Worm (Caenorhabditis elegans) whole organism, L3 larva: ENCODE measurements around the gene dph-2.

Source experiments
- ZK546.5 ChIP-seq: sonication (generic microtip); optimal IDR thresholded peaks from 2 replicates; lab custom pipeline; 2017; ENCODE audit warnings: missing biosample characterization, missing genetic modification characterization
- aly-2 ChIP-seq: fragments of 150-350 bp; optimal IDR thresholded peaks from 2 replicates; lab custom pipeline; 2014; ENCODE audit warnings: missing biosample characterization, missing genetic modification characterization
- ama-1 ChIP-seq: fragments of 150-350 bp; optimal IDR thresholded peaks from 2 replicates; lab custom pipeline; 2018
- ceh-16 ChIP-seq: sonication (generic microtip); optimal IDR thresholded peaks from 2 replicates; lab custom pipeline; 2017; ENCODE audit warnings: missing biosample characterization, missing genetic modification characterization
- ceh-28 ChIP-seq: fragments of 150-350 bp; optimal IDR thresholded peaks from 2 replicates; lab custom pipeline; 2014; ENCODE audit warnings: missing biosample characterization, missing genetic modification reagents, missing genetic modification characterization
- daf-12 ChIP-seq: fragments of 150-350 bp; optimal IDR thresholded peaks from 2 replicates; lab custom pipeline; 2014; ENCODE audit warnings: missing biosample characterization, missing genetic modification reagents, missing genetic modification characterization
- egl-27 ChIP-seq: sonication (generic microtip); optimal IDR thresholded peaks from 4 replicates; lab custom pipeline; 2017; ENCODE audit warnings: missing biosample characterization, missing genetic modification reagents, missing genetic modification characterization
- egl-5 ChIP-seq: fragments of 150-350 bp; optimal IDR thresholded peaks from 2 replicates; lab custom pipeline; 2017; ENCODE audit warnings: missing biosample characterization, missing genetic modification reagents, missing genetic modification characterization, inconsistent platforms
- elt-1 ChIP-seq: fragments of 150-350 bp; optimal IDR thresholded peaks from 2 replicates; lab custom pipeline; 2014; ENCODE audit warnings: missing biosample characterization, missing genetic modification characterization
- elt-2 ChIP-seq: sonication (generic microtip); optimal IDR thresholded peaks from 2 replicates; lab custom pipeline; 2016; ENCODE audit warnings: missing genetic modification reagents, mild to moderate bottlenecking, missing genetic modification characterization, missing compliant biosample characterization
- elt-3 ChIP-seq, 3 experiments: fragments of 150-350 bp in 1 of 3; sonication (generic microtip) in 2 of 3; optimal IDR thresholded peaks; 2 replicates in 2 of 3; 4 replicates in 1 of 3; lab custom pipeline; 2014 to 2017; ENCODE audit warnings: missing biosample characterization in 3 of 3, missing genetic modification characterization in 3 of 3
- eor-1 ChIP-seq, 2 experiments: fragments of 150-350 bp; optimal IDR thresholded peaks; 2 replicates each; lab custom pipeline; 2014 to 2018; ENCODE audit warnings: missing biosample characterization in 2 of 2, missing genetic modification characterization in 2 of 2
- fkh-10 ChIP-seq: sonication (generic microtip); optimal IDR thresholded peaks from 2 replicates; lab custom pipeline; 2017; ENCODE audit warnings: missing biosample characterization, missing genetic modification reagents, missing genetic modification characterization
- fkh-2 ChIP-seq: fragments of 150-350 bp; optimal IDR thresholded peaks from 2 replicates; lab custom pipeline; 2014; ENCODE audit warnings: missing biosample characterization, missing genetic modification reagents, missing genetic modification characterization
- fos-1 ChIP-seq: fragments of 150-350 bp; optimal IDR thresholded peaks from 2 replicates; lab custom pipeline; 2014; ENCODE audit warnings: missing biosample characterization, missing genetic modification characterization
- hmg-11 ChIP-seq: sonication (generic microtip); optimal IDR thresholded peaks from 2 replicates; lab custom pipeline; 2016; ENCODE audit warnings: missing genetic modification characterization, missing compliant biosample characterization
- jun-1 ChIP-seq: fragments of 150-350 bp; optimal IDR thresholded peaks from 2 replicates; lab custom pipeline; 2014; ENCODE audit warnings: missing biosample characterization, missing genetic modification reagents, missing genetic modification characterization
- lin-15B ChIP-seq: fragments of 150-350 bp; optimal IDR thresholded peaks from 2 replicates; lab custom pipeline; 2014; ENCODE audit warnings: missing biosample characterization, missing genetic modification characterization
- lin-39 ChIP-seq: fragments of 150-350 bp; optimal IDR thresholded peaks from 2 replicates; lab custom pipeline; 2018; ENCODE audit warnings: missing biosample characterization, missing genetic modification reagents, missing genetic modification characterization
- mdl-1 ChIP-seq: fragments of 150-350 bp; optimal IDR thresholded peaks from 2 replicates; lab custom pipeline; 2014; ENCODE audit warnings: missing biosample characterization, missing genetic modification characterization
- mml-1 ChIP-seq: fragments of 150-350 bp; sonication (generic microtip); optimal IDR thresholded peaks from 3 replicates; lab custom pipeline; 2014; ENCODE audit warnings: missing biosample characterization, missing genetic modification characterization
- nfya-1 ChIP-seq: sonication (generic microtip); optimal IDR thresholded peaks from 2 replicates; lab custom pipeline; 2017; ENCODE audit warnings: missing genetic modification characterization, mild to moderate bottlenecking, missing compliant biosample characterization, antibody characterized with exemption, moderate library complexity; ENCODE audit not compliant: insufficient read depth
- nhr-11 ChIP-seq: fragments of 150-350 bp; optimal IDR thresholded peaks from 2 replicates; lab custom pipeline; 2014; ENCODE audit warnings: missing biosample characterization, missing genetic modification characterization
- nhr-12 ChIP-seq: fragments of 150-350 bp; optimal IDR thresholded peaks from 2 replicates; lab custom pipeline; 2014; ENCODE audit warnings: missing biosample characterization, missing genetic modification characterization
- nhr-23 ChIP-seq: fragments of 150-350 bp; optimal IDR thresholded peaks from 2 replicates; lab custom pipeline; 2014; ENCODE audit warnings: missing biosample characterization, missing genetic modification reagents, missing genetic modification characterization
- nhr-237 ChIP-seq: fragments of 150-350 bp; optimal IDR thresholded peaks from 2 replicates; lab custom pipeline; 2014; ENCODE audit warnings: missing biosample characterization, missing genetic modification characterization
- nhr-25 ChIP-seq: sonication (generic microtip); optimal IDR thresholded peaks from 2 replicates; lab custom pipeline; 2017; ENCODE audit warnings: missing biosample characterization, missing genetic modification characterization
- nhr-28 ChIP-seq: fragments of 150-350 bp; optimal IDR thresholded peaks from 2 replicates; lab custom pipeline; 2014; ENCODE audit warnings: missing biosample characterization, missing genetic modification characterization
- nhr-43 ChIP-seq: sonication (generic microtip); optimal IDR thresholded peaks from 2 replicates; lab custom pipeline; 2016; ENCODE audit warnings: mild to moderate bottlenecking, missing genetic modification characterization, missing compliant biosample characterization; ENCODE audit not compliant: poor library complexity, severe bottlenecking
- nhr-77 ChIP-seq: fragments of 150-350 bp; optimal IDR thresholded peaks from 2 replicates; lab custom pipeline; 2014; ENCODE audit warnings: missing biosample characterization, missing genetic modification characterization
- pqm-1 ChIP-seq: fragments of 150-350 bp; optimal IDR thresholded peaks from 2 replicates; lab custom pipeline; 2017; ENCODE audit warnings: missing biosample characterization, missing genetic modification characterization, inconsistent platforms
- sea-2 ChIP-seq: fragments of 150-350 bp; sonication (generic microtip); optimal IDR thresholded peaks from 4 replicates; lab custom pipeline; 2014; ENCODE audit warnings: missing biosample characterization, missing genetic modification reagents, missing genetic modification characterization
- skn-1 ChIP-seq: fragments of 150-350 bp; optimal IDR thresholded peaks from 2 replicates; lab custom pipeline; 2014; ENCODE audit warnings: missing biosample characterization, missing genetic modification characterization
- snpc-4 ChIP-seq: fragments of 150-350 bp; optimal IDR thresholded peaks from 2 replicates; lab custom pipeline; 2014; ENCODE audit warnings: missing biosample characterization, missing genetic modification characterization
- unc-39 ChIP-seq: sonication (generic microtip); optimal IDR thresholded peaks from 4 replicates; lab custom pipeline; 2017; ENCODE audit warnings: missing biosample characterization, missing genetic modification characterization
- ztf-11 ChIP-seq: fragments of 150-350 bp; optimal IDR thresholded peaks from 2 replicates; lab custom pipeline; 2014; ENCODE audit warnings: missing biosample characterization, missing genetic modification characterization
- ztf-4 ChIP-seq: fragments of 150-350 bp; optimal IDR thresholded peaks from 2 replicates; lab custom pipeline; 2014; ENCODE audit warnings: missing biosample characterization, missing genetic modification characterization

dph-2 gene

ce11 chrII:10657632-10658108 is 56.4 kb downstream of the dph-2 start, which contains the start of gene lact-3:
Gene lact-3 (minus strand): TSS chrII:10657682.
- TF ChIP-seq nhr-77 (tag; lab: Kevin White, UChicago) (no peak), lin-15B (tag; lab: Kevin White, UChicago) (no peak), ceh-16 (tag; lab: Kevin White, UChicago) (no peak), nhr-11 (tag; lab: Kevin White, UChicago) (no peak), unc-39 (tag; lab: Kevin White, UChicago) (no peak), ZK546.5 (no peak), ceh-28 (tag; lab: Kevin White, UChicago) (no peak), nhr-43 (tag; lab: Kevin White, UChicago) (no peak), ztf-4 (tag; lab: Kevin White, UChicago) (no peak), ztf-11 (tag; lab: Kevin White, UChicago) (no peak), nfya-1 (tag; lab: Kevin White, UChicago) (no peak), fkh-10 (GFP tag; lab: Kevin White, UChicago) (no peak), snpc-4 (tag; lab: Kevin White, UChicago) (no peak), egl-5 (tag; lab: Kevin White, UChicago) (no peak), fkh-2 (tag; lab: Kevin White, UChicago) (no peak), elt-2 (peak; percentile 70), ama-1 (lab: Kevin White, UChicago) (peak; percentile 48), nhr-28 (tag; lab: Kevin White, UChicago) (no peak), mml-1 (tag; lab: Kevin White, UChicago) (no peak), jun-1 (tag; lab: Kevin White, UChicago) (peak; percentile 25), egl-27 (tag; lab: Kevin White, UChicago) (no peak), pqm-1 (tag; lab: Kevin White, UChicago) (no peak), fos-1 (no peak), mdl-1 (tag; lab: Kevin White, UChicago) (no peak), daf-12 (no peak), hmg-11 (tag; lab: Kevin White, UChicago) (no peak), nhr-12 (no peak), sea-2 (GFP tag; lab: Kevin White, UChicago) (no peak), nhr-23 (tag; lab: Kevin White, UChicago) (peak; percentile 69), aly-2 (tag; lab: Kevin White, UChicago) (peak; percentile 29), nhr-25 (peak; percentile 42), elt-1 (tag; lab: Kevin White, UChicago) (no peak), elt-3 (tag; optimal IDR thresholded peaks at IDR 0.05; lab: Kevin White, UChicago) (no peak)

ce11 chrII:10656395-10656794 is 57.7 kb downstream of the dph-2 start:
- TF ChIP-seq skn-1 (tag; lab: Kevin White, UChicago) = no peak
- peak; percentile 58 for TF ChIP-seq elt-2

ce11 chrII:10654435-10654834 is 59.7 kb downstream of the dph-2 start:
- TF ChIP-seq nhr-237 (tag; lab: Kevin White, UChicago) = no peak
- TF ChIP-seq eor-1 (tag; optimal IDR thresholded peaks at IDR 0.05; lab: Kevin White, UChicago) = no peak
- no peak for TF ChIP-seq aly-2 (tag; lab: Kevin White, UChicago)
- no peak for TF ChIP-seq ztf-11 (tag; lab: Kevin White, UChicago)
- TF ChIP-seq ztf-4 (tag; lab: Kevin White, UChicago) = no peak
- TF ChIP-seq mml-1 (tag; lab: Kevin White, UChicago) = no peak
- no peak for TF ChIP-seq elt-1 (tag; lab: Kevin White, UChicago)
- no peak for TF ChIP-seq nfya-1 (tag; lab: Kevin White, UChicago)
- TF ChIP-seq ama-1 (lab: Kevin White, UChicago) = no peak
- TF ChIP-seq nhr-77 (tag; lab: Kevin White, UChicago) = no peak
- TF ChIP-seq daf-12 = no peak
- TF ChIP-seq nhr-11 (tag; lab: Kevin White, UChicago) = no peak
- no peak for TF ChIP-seq jun-1 (tag; lab: Kevin White, UChicago)
- no peak for TF ChIP-seq lin-15B (tag; lab: Kevin White, UChicago)
- no peak for TF ChIP-seq ceh-16 (tag; lab: Kevin White, UChicago)
- no peak for TF ChIP-seq pqm-1 (tag; lab: Kevin White, UChicago)
- TF ChIP-seq lin-39 (tag; lab: Kevin White, UChicago) = no peak
- TF ChIP-seq nhr-23 (tag; lab: Kevin White, UChicago) = no peak
